Fruit fly (Drosophila melanogaster) whole organism: ENCODE results near the gene CG42240.

Experiments
- Dll ChIP-seq: fragments of >200 bp; optimal IDR thresholded peaks from 2 replicates; lab custom pipeline; 2017
- EcR ChIP-seq, 2 experiments: fragments of >200 bp; optimal IDR thresholded peaks; 2 replicates each; lab custom pipeline; 2017; ENCODE audit warnings: missing biosample characterization in 2 of 2, missing genetic modification characterization in 2 of 2, missing genetic modification reagents in 2 of 2
- psq ChIP-seq: fragments of >200 bp; optimal IDR thresholded peaks from 2 replicates; lab custom pipeline; 2017

DNA sequence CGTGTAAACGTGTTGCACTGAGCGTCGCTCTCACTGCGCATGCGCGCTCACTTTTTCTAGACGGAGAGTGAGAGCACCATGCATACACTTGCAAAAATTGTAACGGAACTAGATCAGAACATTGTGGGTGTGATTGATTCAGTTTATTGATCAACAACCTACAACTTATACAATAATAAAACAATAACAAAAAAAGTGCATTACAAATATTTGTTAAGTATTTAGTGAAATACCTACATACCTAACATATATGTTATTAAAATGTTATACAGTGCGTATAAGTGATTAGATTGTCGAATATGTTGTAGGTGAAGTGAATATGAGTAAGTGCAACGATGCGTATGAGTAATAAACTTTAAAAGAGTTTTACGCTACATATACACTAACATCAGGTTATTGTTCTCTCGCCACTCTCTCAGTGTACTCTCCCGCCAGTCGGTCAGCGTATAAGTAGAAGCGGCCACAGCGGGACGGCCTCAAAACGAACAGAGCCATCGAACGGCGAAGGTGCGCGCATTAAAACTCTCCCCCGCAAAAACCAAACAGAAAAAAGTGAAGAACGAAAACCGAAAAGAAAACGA is at the start of gene CG42240:
- no peak for TF ChIP-seq psq (lab: Kevin White, UChicago)
- TF ChIP-seq EcR (GFP tag; optimal IDR thresholded peaks at IDR 0.05; lab: Kevin White, UChicago): no peak
- TF ChIP-seq Dll (lab: Kevin White, UChicago): no peak
